Worm (Caenorhabditis elegans) whole organism, L2 larva: ENCODE data around the gene W04D2.4.

Source experiments
- Y55F3AM.14 ChIP-seq: fragments of 200-800 bp; sonication (Bioruptor generic); optimal IDR thresholded peaks from 2 replicates; lab custom pipeline; 2018; ENCODE audit warnings: mild to moderate bottlenecking, missing genetic modification characterization, missing compliant biosample characterization
- ama-1 ChIP-seq: fragments of 150-350 bp; optimal IDR thresholded peaks from 2 replicates; lab custom pipeline; 2018; ENCODE audit warnings: inconsistent platforms
- egl-27 ChIP-seq: sonication (generic microtip); optimal IDR thresholded peaks from 3 replicates; lab custom pipeline; 2017; ENCODE audit warnings: missing biosample characterization, missing genetic modification reagents, missing genetic modification characterization
- lin-13 ChIP-seq: fragments of 150-350 bp; optimal IDR thresholded peaks from 2 replicates; lab custom pipeline; 2014; ENCODE audit warnings: missing biosample characterization, missing genetic modification reagents, missing genetic modification characterization
- lin-39 ChIP-seq: fragments of 150-350 bp; optimal IDR thresholded peaks from 2 replicates; lab custom pipeline; 2014; ENCODE audit warnings: missing biosample characterization, missing genetic modification reagents, missing genetic modification characterization
- mdl-1 ChIP-seq, 2 experiments: fragments of 150-350 bp in 1 of 2; sonication (generic microtip) in 1 of 2; optimal IDR thresholded peaks; 2 replicates each; lab custom pipeline; 2017; ENCODE audit warnings: missing biosample characterization in 2 of 2, missing genetic modification characterization in 2 of 2
- nhr-12 ChIP-seq: fragments of 150-350 bp; optimal IDR thresholded peaks from 2 replicates; lab custom pipeline; 2014; ENCODE audit warnings: missing biosample characterization, missing genetic modification characterization
- unc-62 ChIP-seq: fragments of 150-350 bp; optimal IDR thresholded peaks from 2 replicates; lab custom pipeline; 2014; ENCODE audit warnings: missing biosample characterization, missing genetic modification reagents, missing genetic modification characterization

- no peak for TF ChIP-seq Y55F3AM.14 (GFP tag; lab: Kevin White, UChicago)
- no peak for TF ChIP-seq egl-27
- no peak for TF ChIP-seq lin-13 (GFP tag; lab: Kevin White, UChicago)
- no peak for TF ChIP-seq unc-62 (GFP tag; lab: Kevin White, UChicago)
- no peak for TF ChIP-seq lin-39
- TF ChIP-seq mdl-1 (tag; optimal IDR thresholded peaks at IDR 0.05; lab: Kevin White, UChicago) = no peak
- no peak for TF ChIP-seq nhr-12 (tag; lab: Kevin White, UChicago)
- no peak for TF ChIP-seq ama-1
Measured at ce11 chrV:12478990-12479389, 18.6 kb downstream of the W04D2.4 start.
